Worm (Caenorhabditis elegans) whole organism, midembryonic: ENCODE data around the gene T04A8.7.

ENCODE experiments used
- T22C8.4 ChIP-seq: fragments of 200-800 bp; sonication (Bioruptor generic); IDR thresholded peaks from 2 replicates; pipeline ENCODE4 v1.3.6; 2022; ENCODE audit warnings: missing genetic modification characterization, missing compliant biosample characterization
- cog-1 ChIP-seq: sonication (generic microtip); optimal IDR thresholded peaks from 2 replicates; lab custom pipeline; 2016; ENCODE audit warnings: missing genetic modification characterization, missing compliant biosample characterization
- flt-1 ChIP-seq: fragments of 200-800 bp; sonication (Bioruptor generic); IDR thresholded peaks from 2 replicates; pipeline ENCODE4 v1.3.6; 2022; ENCODE audit warnings: missing genetic modification characterization, missing compliant biosample characterization
- klf-2 ChIP-seq: fragments of 200-800 bp; sonication (Bioruptor generic); conservative IDR thresholded peaks from 2 replicates; pipeline ENCODE4 v1.3.6; 2022; ENCODE audit warnings: missing genetic modification reagents, missing genetic modification characterization, missing compliant biosample characterization
- med-1 ChIP-seq: sonication (generic microtip); optimal IDR thresholded peaks from 2 replicates; lab custom pipeline; 2017; ENCODE audit warnings: missing genetic modification characterization, mild to moderate bottlenecking, missing compliant biosample characterization, antibody characterized with exemption, missing genetic modification reagents; ENCODE audit not compliant: insufficient read depth
- ref-1 ChIP-seq: fragments of 200-800 bp; sonication (Bioruptor generic); conservative IDR thresholded peaks from 2 replicates; pipeline ENCODE4 v1.3.6; 2022; ENCODE audit warnings: missing genetic modification reagents, missing genetic modification characterization, missing compliant biosample characterization
- tab-1 ChIP-seq: fragments of 200-800 bp; sonication (Bioruptor generic); IDR thresholded peaks from 2 replicates; pipeline ENCODE4 v1.3.6; 2022; ENCODE audit warnings: missing genetic modification characterization, missing compliant biosample characterization
- ztf-23 ChIP-seq: fragments of 200-800 bp; sonication (Bioruptor generic); IDR thresholded peaks from 2 replicates; pipeline ENCODE4 v1.3.6; 2022; ENCODE audit warnings: missing genetic modification reagents, missing genetic modification characterization, missing compliant biosample characterization
- ztf-29 ChIP-seq: fragments of 200-800 bp; sonication (Bioruptor generic); IDR thresholded peaks from 2 replicates; pipeline ENCODE4 v1.3.6; 2022; ENCODE audit warnings: missing genetic modification reagents, missing genetic modification characterization, missing compliant biosample characterization

The T04A8.7 gene

ce11 chrIII:4656415-4656814 lies 38.7 kb upstream of the T04A8.7 start:
- TF ChIP-seq cog-1 (tag; lab: Kevin White, UChicago) (no peak), ztf-23 (0 out of 2 replicates have a peak, but pooled peaks have one; percentile 22)

DNA sequence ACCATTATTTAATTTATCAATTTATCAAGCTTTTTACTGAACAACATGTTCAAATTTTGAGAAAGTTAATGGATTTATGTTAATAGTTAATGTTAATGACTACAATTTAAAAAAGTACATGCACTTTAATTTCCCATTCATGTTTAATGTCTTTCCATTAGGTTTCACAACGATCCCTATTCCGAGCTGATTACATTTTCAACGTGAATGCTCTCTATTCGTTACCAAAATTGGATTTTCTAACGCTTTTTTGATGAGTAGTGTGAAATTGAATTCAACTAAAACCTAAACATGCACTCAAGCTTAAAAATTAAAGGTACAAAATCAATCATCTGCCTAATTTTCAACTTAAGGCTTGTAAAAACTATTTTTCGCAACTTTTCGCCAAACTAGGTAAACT lies 37.8 kb upstream of the T04A8.7 start:
- no peak for TF ChIP-seq med-1
- no peak for TF ChIP-seq T22C8.4
- no peak for TF ChIP-seq cog-1 (tag; lab: Kevin White, UChicago)
- TF ChIP-seq ztf-23 = no peak
- no peak for TF ChIP-seq klf-2 (GFP tag; lab: Robert Waterston, UW)
- TF ChIP-seq ref-1 (GFP tag; lab: Robert Waterston, UW) = no peak
- no peak for TF ChIP-seq ztf-29 (GFP tag; lab: Robert Waterston, UW)
- TF ChIP-seq flt-1 = no peak
- TF ChIP-seq tab-1 (GFP tag; lab: Robert Waterston, UW) = no peak

ce11 chrIII:4658384-4658844 lies 36.7 kb upstream of the T04A8.7 start, which contains the start of gene cdka-1:
Gene cdka-1, plus strand, starts transcription at chrIII:4658794.
- no peak for TF ChIP-seq med-1
- TF ChIP-seq tab-1 (GFP tag; lab: Robert Waterston, UW) = no peak
- no peak for TF ChIP-seq ref-1 (GFP tag; lab: Robert Waterston, UW)
- TF ChIP-seq T22C8.4 = no peak
- no peak for TF ChIP-seq klf-2 (GFP tag; lab: Robert Waterston, UW)
- TF ChIP-seq ztf-29 (GFP tag; lab: Robert Waterston, UW) = no peak
- TF ChIP-seq ztf-23 = no peak
- no peak for TF ChIP-seq flt-1
- no peak for TF ChIP-seq cog-1 (tag; lab: Kevin White, UChicago)

- no peak for TF ChIP-seq ztf-23
- no peak for TF ChIP-seq ref-1 (GFP tag; lab: Robert Waterston, UW)
- TF ChIP-seq T22C8.4 = no peak
- TF ChIP-seq cog-1 (tag; lab: Kevin White, UChicago) = no peak
- no peak for TF ChIP-seq ztf-29 (GFP tag; lab: Robert Waterston, UW)
- TF ChIP-seq klf-2 (GFP tag; lab: Robert Waterston, UW) = no peak
- no peak for TF ChIP-seq tab-1 (GFP tag; lab: Robert Waterston, UW)
- no peak for TF ChIP-seq flt-1
- no peak for TF ChIP-seq med-1
Measured at ce11 chrIII:4659426-4659825, 35.7 kb upstream of the T04A8.7 start.

DNA sequence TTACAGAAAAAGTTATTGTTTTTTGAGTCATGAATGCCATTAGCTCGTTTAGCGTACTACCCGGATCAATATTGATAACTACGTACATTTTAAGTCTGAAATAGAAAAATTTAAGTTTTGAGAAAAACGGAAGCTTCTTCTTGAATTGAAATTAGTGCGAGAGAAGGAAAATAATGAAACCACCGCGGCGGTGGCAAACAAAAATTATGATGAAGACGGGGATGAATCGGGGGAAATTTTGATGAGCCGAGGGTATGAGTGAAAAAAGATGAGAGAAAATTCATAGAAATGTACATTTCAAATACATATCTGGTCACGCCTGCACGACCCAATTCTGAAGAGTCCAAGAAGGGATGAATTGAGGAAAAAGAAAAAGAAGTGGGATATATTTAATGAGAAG lies 29.9 kb upstream of the T04A8.7 start, which contains the start of gene T23F11.4:
TSS of gene T23F11.4 (minus strand) at position 101 of the 400 bp plus-strand sequence.
- no peak for TF ChIP-seq ref-1 (GFP tag; lab: Robert Waterston, UW)
- no peak for TF ChIP-seq tab-1 (GFP tag; lab: Robert Waterston, UW)

DNA sequence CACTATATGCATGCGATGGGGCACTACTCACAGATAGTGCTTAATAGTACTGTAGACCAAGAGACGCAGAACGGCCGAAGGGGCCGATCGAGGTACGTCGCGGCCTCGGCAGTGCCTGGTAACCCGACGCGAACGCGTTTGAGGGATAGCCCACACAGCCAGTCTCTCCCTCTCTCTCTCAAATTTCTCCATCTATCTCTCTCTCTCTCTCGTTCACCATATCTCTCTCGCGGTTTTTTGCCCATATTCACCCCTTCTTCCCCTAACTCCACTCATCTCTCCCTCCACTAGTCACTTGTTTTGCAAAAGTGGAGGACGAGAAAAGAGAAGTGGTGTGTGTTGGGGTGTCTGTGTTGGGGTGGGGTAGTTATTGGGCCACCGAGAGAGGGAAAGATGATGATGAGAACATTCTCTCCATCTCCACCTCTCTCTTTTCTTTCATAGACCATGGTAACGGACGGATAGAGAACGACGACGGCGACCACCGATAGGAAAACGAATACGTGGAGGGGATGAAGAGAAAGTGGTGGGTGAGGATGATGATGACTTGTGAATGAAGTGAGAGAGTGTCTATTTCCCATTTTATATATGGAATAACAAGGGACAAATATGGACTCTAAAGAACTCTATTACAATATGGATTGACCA lies 28.3 kb upstream of the T04A8.7 start:
- TF ChIP-seq klf-2 (GFP tag; lab: Robert Waterston, UW) (0 out of 2 replicates have a peak, but pooled peaks have one; percentile 37), flt-1 (peak; percentile 62; the same call in 1 of the 2 replicates), tab-1 (GFP tag; lab: Robert Waterston, UW) (no peak), ref-1 (GFP tag; lab: Robert Waterston, UW) (no peak)

DNA sequence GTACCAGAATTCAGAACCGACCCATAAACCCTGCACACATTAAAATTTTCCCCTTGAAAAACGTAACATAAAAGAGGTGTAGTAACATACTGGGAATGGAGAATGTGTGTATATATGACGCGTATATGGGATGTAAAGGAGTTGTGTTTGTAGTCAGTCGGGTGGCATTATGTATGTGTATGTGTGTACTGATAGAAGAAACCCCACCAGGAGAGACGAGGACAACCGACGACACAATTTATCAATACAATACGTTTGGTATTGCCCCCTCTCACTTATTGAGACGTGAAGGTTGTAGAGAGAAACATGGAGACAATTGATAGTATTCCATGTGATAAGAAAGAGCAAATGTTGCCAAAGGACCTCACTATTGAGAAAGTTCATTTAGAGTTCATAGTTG lies 27.1 kb upstream of the T04A8.7 start:
- TF ChIP-seq flt-1 = no peak

ce11 chrIII:4671491-4671890 lies 23.7 kb upstream of the T04A8.7 start, which contains the start of gene T23F11.11:
Gene T23F11.11, minus strand, starts transcription at chrIII:4671591.
- TF ChIP-seq ztf-23 (no peak), T22C8.4 (no peak)

ce11 chrIII:4671949-4672348 lies 23.2 kb upstream of the T04A8.7 start, which contains the start of gene srg-13:
Gene srg-13, plus strand, starts transcription at chrIII:4672249.
- TF ChIP-seq flt-1 (no peak), med-1 (no peak), ztf-29 (GFP tag; lab: Robert Waterston, UW) (no peak), tab-1 (GFP tag; lab: Robert Waterston, UW) (no peak), cog-1 (tag; lab: Kevin White, UChicago) (no peak), ztf-23 (no peak)

DNA sequence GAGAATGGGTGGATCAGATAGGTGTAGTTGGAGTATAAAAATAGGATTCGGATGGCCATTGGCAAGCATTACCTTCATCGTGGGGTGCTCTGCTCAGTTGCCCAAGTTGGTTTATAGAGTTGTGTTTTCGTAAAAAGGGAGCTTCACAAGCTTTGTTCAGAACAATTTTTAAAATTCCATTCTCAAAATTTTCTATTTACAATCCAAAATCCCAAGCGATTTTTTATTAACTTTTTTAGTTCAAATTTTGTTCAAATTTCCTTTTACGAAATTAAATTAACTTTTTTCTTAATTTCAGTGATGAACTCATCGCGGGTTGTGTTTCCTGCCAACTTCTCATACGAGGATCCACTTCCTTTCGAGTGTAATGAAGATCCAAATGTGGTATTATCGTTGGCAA lies 17.7 kb upstream of the T04A8.7 start, which contains the start of gene srg-10:
TSS of gene srg-10 (plus strand) at position 301 of the 400 bp plus-strand sequence.
- no peak for TF ChIP-seq tab-1 (GFP tag; lab: Robert Waterston, UW)
- TF ChIP-seq flt-1 = no peak
- TF ChIP-seq cog-1 (tag; lab: Kevin White, UChicago) = no peak
- TF ChIP-seq T22C8.4 = no peak
- TF ChIP-seq ztf-23 = no peak
- TF ChIP-seq klf-2 (GFP tag; lab: Robert Waterston, UW) = no peak
- TF ChIP-seq ztf-29 (GFP tag; lab: Robert Waterston, UW) = no peak
- no peak for TF ChIP-seq ref-1 (GFP tag; lab: Robert Waterston, UW)
- no peak for TF ChIP-seq med-1

ce11 chrIII:4679963-4680484 lies 15.1 kb upstream of the T04A8.7 start, which contains the start of gene srg-11:
Gene srg-11, plus strand, starts transcription at chrIII:4680013.
- TF ChIP-seq ztf-29 (GFP tag; lab: Robert Waterston, UW) (no peak), ref-1 (GFP tag; lab: Robert Waterston, UW) (no peak), flt-1 (no peak), T22C8.4 (no peak), klf-2 (GFP tag; lab: Robert Waterston, UW) (no peak), med-1 (no peak), tab-1 (GFP tag; lab: Robert Waterston, UW) (no peak), cog-1 (tag; lab: Kevin White, UChicago) (no peak), ztf-23 (no peak)
